Worm (Caenorhabditis elegans) whole organism, L3 larva: ENCODE results near the gene T19H5.7.

Experiments
- ZK546.5 ChIP-seq: sonication (generic microtip); optimal IDR thresholded peaks from 2 replicates; lab custom pipeline; 2017; ENCODE audit warnings: missing biosample characterization, missing genetic modification characterization
- aly-2 ChIP-seq: fragments of 150-350 bp; optimal IDR thresholded peaks from 2 replicates; lab custom pipeline; 2014; ENCODE audit warnings: missing biosample characterization, missing genetic modification characterization
- ama-1 ChIP-seq: fragments of 150-350 bp; optimal IDR thresholded peaks from 2 replicates; lab custom pipeline; 2018
- ceh-16 ChIP-seq: sonication (generic microtip); optimal IDR thresholded peaks from 2 replicates; lab custom pipeline; 2017; ENCODE audit warnings: missing biosample characterization, missing genetic modification characterization
- ceh-28 ChIP-seq: fragments of 150-350 bp; optimal IDR thresholded peaks from 2 replicates; lab custom pipeline; 2014; ENCODE audit warnings: missing biosample characterization, missing genetic modification reagents, missing genetic modification characterization
- ceh-82 ChIP-seq: fragments of 150-350 bp; optimal IDR thresholded peaks from 2 replicates; lab custom pipeline; 2014; ENCODE audit warnings: missing biosample characterization, missing genetic modification characterization
- ceh-9 ChIP-seq: sonication (generic microtip); optimal IDR thresholded peaks from 2 replicates; lab custom pipeline; 2018; ENCODE audit warnings: missing biosample characterization, missing genetic modification characterization
- daf-12 ChIP-seq: fragments of 150-350 bp; optimal IDR thresholded peaks from 2 replicates; lab custom pipeline; 2014; ENCODE audit warnings: missing biosample characterization, missing genetic modification reagents, missing genetic modification characterization
- egl-27 ChIP-seq: sonication (generic microtip); optimal IDR thresholded peaks from 4 replicates; lab custom pipeline; 2017; ENCODE audit warnings: missing biosample characterization, missing genetic modification reagents, missing genetic modification characterization
- elt-1 ChIP-seq: fragments of 150-350 bp; optimal IDR thresholded peaks from 2 replicates; lab custom pipeline; 2014; ENCODE audit warnings: missing biosample characterization, missing genetic modification characterization
- elt-2 ChIP-seq: sonication (generic microtip); optimal IDR thresholded peaks from 2 replicates; lab custom pipeline; 2016; ENCODE audit warnings: missing genetic modification reagents, mild to moderate bottlenecking, missing genetic modification characterization, missing compliant biosample characterization
- elt-3 ChIP-seq, 3 experiments: fragments of 150-350 bp in 1 of 3; sonication (generic microtip) in 2 of 3; optimal IDR thresholded peaks; 2 replicates in 2 of 3; 4 replicates in 1 of 3; lab custom pipeline; 2014 to 2017; ENCODE audit warnings: missing biosample characterization in 3 of 3, missing genetic modification characterization in 3 of 3
- eor-1 ChIP-seq, 2 experiments: fragments of 150-350 bp; optimal IDR thresholded peaks; 2 replicates each; lab custom pipeline; 2014 to 2018; ENCODE audit warnings: missing biosample characterization in 2 of 2, missing genetic modification characterization in 2 of 2
- fkh-2 ChIP-seq: fragments of 150-350 bp; optimal IDR thresholded peaks from 2 replicates; lab custom pipeline; 2014; ENCODE audit warnings: missing biosample characterization, missing genetic modification reagents, missing genetic modification characterization
- fos-1 ChIP-seq: fragments of 150-350 bp; optimal IDR thresholded peaks from 2 replicates; lab custom pipeline; 2014; ENCODE audit warnings: missing biosample characterization, missing genetic modification characterization
- hmg-11 ChIP-seq: sonication (generic microtip); optimal IDR thresholded peaks from 2 replicates; lab custom pipeline; 2016; ENCODE audit warnings: missing genetic modification characterization, missing compliant biosample characterization
- jun-1 ChIP-seq: fragments of 150-350 bp; optimal IDR thresholded peaks from 2 replicates; lab custom pipeline; 2014; ENCODE audit warnings: missing biosample characterization, missing genetic modification reagents, missing genetic modification characterization
- lin-15B ChIP-seq: fragments of 150-350 bp; optimal IDR thresholded peaks from 2 replicates; lab custom pipeline; 2014; ENCODE audit warnings: missing biosample characterization, missing genetic modification characterization
- lin-39 ChIP-seq: fragments of 150-350 bp; optimal IDR thresholded peaks from 2 replicates; lab custom pipeline; 2018; ENCODE audit warnings: missing biosample characterization, missing genetic modification reagents, missing genetic modification characterization
- mdl-1 ChIP-seq: fragments of 150-350 bp; optimal IDR thresholded peaks from 2 replicates; lab custom pipeline; 2014; ENCODE audit warnings: missing biosample characterization, missing genetic modification characterization
- mml-1 ChIP-seq: fragments of 150-350 bp; sonication (generic microtip); optimal IDR thresholded peaks from 3 replicates; lab custom pipeline; 2014; ENCODE audit warnings: missing biosample characterization, missing genetic modification characterization
- nfya-1 ChIP-seq: sonication (generic microtip); optimal IDR thresholded peaks from 2 replicates; lab custom pipeline; 2017; ENCODE audit warnings: missing genetic modification characterization, mild to moderate bottlenecking, missing compliant biosample characterization, antibody characterized with exemption, moderate library complexity; ENCODE audit not compliant: insufficient read depth
- nhr-12 ChIP-seq: fragments of 150-350 bp; optimal IDR thresholded peaks from 2 replicates; lab custom pipeline; 2014; ENCODE audit warnings: missing biosample characterization, missing genetic modification characterization
- nhr-23 ChIP-seq: fragments of 150-350 bp; optimal IDR thresholded peaks from 2 replicates; lab custom pipeline; 2014; ENCODE audit warnings: missing biosample characterization, missing genetic modification reagents, missing genetic modification characterization
- nhr-25 ChIP-seq: sonication (generic microtip); optimal IDR thresholded peaks from 2 replicates; lab custom pipeline; 2017; ENCODE audit warnings: missing biosample characterization, missing genetic modification characterization
- nhr-28 ChIP-seq: fragments of 150-350 bp; optimal IDR thresholded peaks from 2 replicates; lab custom pipeline; 2014; ENCODE audit warnings: missing biosample characterization, missing genetic modification characterization
- nhr-43 ChIP-seq: sonication (generic microtip); optimal IDR thresholded peaks from 2 replicates; lab custom pipeline; 2016; ENCODE audit warnings: mild to moderate bottlenecking, missing genetic modification characterization, missing compliant biosample characterization; ENCODE audit not compliant: poor library complexity, severe bottlenecking
- nhr-76 ChIP-seq: fragments of 150-350 bp; sonication (generic microtip); optimal IDR thresholded peaks from 5 replicates; lab custom pipeline; 2014; ENCODE audit warnings: missing biosample characterization, missing genetic modification characterization
- nhr-77 ChIP-seq: fragments of 150-350 bp; optimal IDR thresholded peaks from 2 replicates; lab custom pipeline; 2014; ENCODE audit warnings: missing biosample characterization, missing genetic modification characterization
- pha-4 ChIP-seq: fragments of 150-350 bp; optimal IDR thresholded peaks from 2 replicates; lab custom pipeline; 2014; ENCODE audit warnings: missing biosample characterization, missing genetic modification reagents, missing genetic modification characterization
- pqm-1 ChIP-seq: fragments of 150-350 bp; optimal IDR thresholded peaks from 2 replicates; lab custom pipeline; 2017; ENCODE audit warnings: missing biosample characterization, missing genetic modification characterization, inconsistent platforms
- skn-1 ChIP-seq: fragments of 150-350 bp; optimal IDR thresholded peaks from 2 replicates; lab custom pipeline; 2014; ENCODE audit warnings: missing biosample characterization, missing genetic modification characterization
- snpc-4 ChIP-seq: fragments of 150-350 bp; optimal IDR thresholded peaks from 2 replicates; lab custom pipeline; 2014; ENCODE audit warnings: missing biosample characterization, missing genetic modification characterization
- tbx-2 ChIP-seq: sonication (generic microtip); optimal IDR thresholded peaks from 2 replicates; lab custom pipeline; 2016; ENCODE audit warnings: mild to moderate bottlenecking, missing genetic modification characterization, missing compliant biosample characterization
- unc-39 ChIP-seq: sonication (generic microtip); optimal IDR thresholded peaks from 4 replicates; lab custom pipeline; 2017; ENCODE audit warnings: missing biosample characterization, missing genetic modification characterization
- unc-62 ChIP-seq: fragments of 150-350 bp; sonication (generic microtip); optimal IDR thresholded peaks from 4 replicates; lab custom pipeline; 2014; ENCODE audit warnings: missing biosample characterization, missing genetic modification reagents, missing genetic modification characterization
- zag-1 ChIP-seq: fragments of 150-350 bp; optimal IDR thresholded peaks from 2 replicates; lab custom pipeline; 2014; ENCODE audit warnings: missing biosample characterization, missing genetic modification characterization
- ztf-11 ChIP-seq: fragments of 150-350 bp; optimal IDR thresholded peaks from 2 replicates; lab custom pipeline; 2014; ENCODE audit warnings: missing biosample characterization, missing genetic modification characterization
- ztf-4 ChIP-seq: fragments of 150-350 bp; optimal IDR thresholded peaks from 2 replicates; lab custom pipeline; 2014; ENCODE audit warnings: missing biosample characterization, missing genetic modification characterization

The T19H5.7 gene

ce11 chrII:9500926-9501325 is 21.0 kb upstream of the T19H5.7 start:
- no peak for TF ChIP-seq unc-62 (GFP tag; lab: Kevin White, UChicago)
- TF ChIP-seq mml-1, result no peak
- no peak for TF ChIP-seq skn-1 (tag; lab: Kevin White, UChicago)
- TF ChIP-seq aly-2, result no peak
- no peak for TF ChIP-seq egl-27 (tag; lab: Kevin White, UChicago)
- peak; percentile 99 for TF ChIP-seq elt-2 (tag; lab: Kevin White, UChicago)
- TF ChIP-seq jun-1 (tag; lab: Kevin White, UChicago), result peak; percentile 60
- no peak for TF ChIP-seq nfya-1 (tag; lab: Kevin White, UChicago)
- TF ChIP-seq nhr-77, result no peak
- TF ChIP-seq pha-4, result peak; percentile 76
- no peak for TF ChIP-seq hmg-11 (tag; lab: Kevin White, UChicago)
- TF ChIP-seq lin-15B (tag; lab: Kevin White, UChicago), result no peak
- TF ChIP-seq snpc-4 (tag; lab: Kevin White, UChicago), result no peak
- TF ChIP-seq ceh-82 (tag; lab: Kevin White, UChicago), result no peak
- no peak for TF ChIP-seq nhr-28 (tag; lab: Kevin White, UChicago)
- TF ChIP-seq daf-12 (tag; lab: Kevin White, UChicago), result no peak
- TF ChIP-seq ceh-16 (tag; lab: Kevin White, UChicago), result no peak
- no peak for TF ChIP-seq tbx-2 (tag; lab: Kevin White, UChicago)
- peak; percentile 99 for TF ChIP-seq pqm-1 (tag; lab: Kevin White, UChicago)
- no peak for TF ChIP-seq nhr-25 (tag; lab: Kevin White, UChicago)
- no peak for TF ChIP-seq eor-1 (tag; optimal IDR thresholded peaks at IDR 0.05; lab: Kevin White, UChicago)
- no peak for TF ChIP-seq nhr-12 (tag; lab: Kevin White, UChicago)
- no peak for TF ChIP-seq fkh-2 (tag; lab: Kevin White, UChicago)
- no peak for TF ChIP-seq nhr-23
- no peak for TF ChIP-seq ZK546.5 (tag; lab: Kevin White, UChicago)
- no peak for TF ChIP-seq fos-1 (tag; lab: Kevin White, UChicago)
- no peak for TF ChIP-seq elt-3 (tag; optimal IDR thresholded peaks at IDR 0.05; lab: Kevin White, UChicago)
- TF ChIP-seq ztf-11 (tag; lab: Kevin White, UChicago), result no peak
- TF ChIP-seq mdl-1 (tag; lab: Kevin White, UChicago), result no peak

ce11 chrII:9498589-9498988 is 18.7 kb upstream of the T19H5.7 start:
- no peak for TF ChIP-seq mml-1
- TF ChIP-seq unc-39 (tag; lab: Kevin White, UChicago), result no peak
- no peak for TF ChIP-seq nhr-23
- no peak for TF ChIP-seq nhr-43
- no peak for TF ChIP-seq nhr-28 (tag; lab: Kevin White, UChicago)
- no peak for TF ChIP-seq lin-39 (tag; lab: Kevin White, UChicago)
- no peak for TF ChIP-seq elt-1 (tag; lab: Kevin White, UChicago)
- TF ChIP-seq elt-2 (tag; lab: Kevin White, UChicago), result peak; percentile 79
- TF ChIP-seq zag-1 (tag; lab: Kevin White, UChicago), result no peak
- TF ChIP-seq tbx-2 (tag; lab: Kevin White, UChicago), result no peak
- no peak for TF ChIP-seq ceh-28 (tag; lab: Kevin White, UChicago)
- no peak for TF ChIP-seq mdl-1 (tag; lab: Kevin White, UChicago)
- TF ChIP-seq nhr-76 (tag; lab: Kevin White, UChicago), result no peak
- no peak for TF ChIP-seq fos-1 (tag; lab: Kevin White, UChicago)
- TF ChIP-seq pqm-1 (tag; lab: Kevin White, UChicago), result peak; percentile 42
- no peak for TF ChIP-seq ztf-4

- TF ChIP-seq elt-1 (tag; lab: Kevin White, UChicago), result no peak
- TF ChIP-seq ceh-9 (tag; lab: Kevin White, UChicago), result no peak
- no peak for TF ChIP-seq ama-1 (lab: Kevin White, UChicago)
- no peak for TF ChIP-seq nhr-77
- no peak for TF ChIP-seq nhr-43
- peak; percentile 27 for TF ChIP-seq nfya-1 (tag; lab: Kevin White, UChicago)
- TF ChIP-seq pqm-1 (tag; lab: Kevin White, UChicago), result no peak
Observed at ce11 chrII:9497309-9497708, 17.4 kb upstream of the T19H5.7 start.
